Worm (Caenorhabditis elegans): ENCODE data around the gene T20B12.7.

DNA sequence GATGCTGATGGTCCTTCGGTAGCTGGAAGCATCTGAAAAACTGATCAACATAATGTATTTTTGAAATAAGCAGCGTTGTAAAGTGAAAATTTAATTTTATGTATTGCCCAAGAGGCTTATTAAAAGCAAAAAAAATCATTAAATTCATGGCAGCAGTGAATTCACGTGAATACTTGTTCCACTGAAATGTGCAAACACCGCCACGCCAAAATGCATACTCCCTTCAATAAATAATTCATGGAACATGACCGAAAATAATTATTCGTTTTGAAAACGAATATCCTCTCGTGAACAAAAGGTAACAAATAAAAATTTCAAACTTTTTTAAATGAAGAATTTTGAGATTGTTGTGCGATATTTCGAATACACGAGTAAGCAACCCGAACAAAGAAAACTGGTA, 21.5 kb downstream of the T20B12.7 start, which contains the start of gene F08F8.10:
- TF ChIP-seq mbf-1 (tag; optimal IDR thresholded peaks at IDR 0.05) (no peak), aly-2 (tag; optimal IDR thresholded peaks at IDR 0.05) (no peak), ceh-16 (tag; optimal IDR thresholded peaks at IDR 0.05) (no peak), zag-1 (tag; optimal IDR thresholded peaks at IDR 0.05) (no peak), snpc-4 (tag; optimal IDR thresholded peaks at IDR 0.05) (no peak), nhr-11 (tag; optimal IDR thresholded peaks at IDR 0.05) (no peak)

Measured in whole organism, L2 larva.